Worm (Caenorhabditis elegans): ENCODE data around the gene his-7.

DNA sequence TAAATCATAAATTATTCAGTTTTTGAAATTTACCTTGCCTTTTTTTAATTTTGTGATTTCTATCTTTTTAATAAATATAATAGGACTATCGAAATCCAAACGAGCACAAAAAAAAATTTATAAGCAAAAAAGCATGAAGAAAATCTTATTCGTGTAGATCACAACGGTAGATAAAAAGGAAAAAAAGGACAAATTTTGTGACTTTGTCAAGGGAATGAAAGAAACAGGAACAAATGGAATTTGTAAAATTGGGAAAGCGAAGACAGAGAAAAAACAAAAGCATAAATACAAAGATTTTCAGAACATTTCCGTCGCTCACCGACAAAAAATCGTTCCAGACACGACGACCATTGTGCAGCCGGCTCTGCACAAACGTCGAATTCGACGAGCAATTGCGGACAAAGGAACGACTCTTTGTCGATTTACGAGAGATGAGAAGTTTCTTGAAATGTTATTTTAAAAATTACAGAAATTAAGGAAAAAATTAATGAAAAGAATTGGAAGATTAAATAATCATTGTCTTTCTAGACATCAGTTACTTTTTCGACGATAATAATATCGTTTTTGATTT lies 14.3 kb upstream of the his-7 start, which contains the start of gene F45F2.10:
- TF ChIP-seq ztf-11 (tag; optimal IDR thresholded peaks at IDR 0.05): no peak
- TF ChIP-seq nhr-28 (tag; optimal IDR thresholded peaks at IDR 0.05): no peak
- no peak for TF ChIP-seq nhr-76 (tag; optimal IDR thresholded peaks at IDR 0.05)
- no peak for TF ChIP-seq eor-1 (tag; optimal IDR thresholded peaks at IDR 0.05)
